Fruit fly (Drosophila melanogaster) whole organism, embryonic: ENCODE results near the gene CG10481.
A peak's percentile ranks its signal among the peaks of the same experiment; 100 is the strongest.

ENCODE experiments used
- C15 ChIP-seq: fragments of 200-800 bp; sonication (Bioruptor generic); IDR thresholded peaks from 3 replicates; pipeline ENCODE4 v1.3.6; 2022; ENCODE audit warnings: missing biosample characterization, missing genetic modification characterization
- CG10565 ChIP-seq: fragments of 200-800 bp; sonication (Bioruptor generic); optimal IDR thresholded peaks from 3 replicates; lab custom pipeline; 2016; ENCODE audit warnings: missing biosample characterization, mild to moderate bottlenecking, missing genetic modification characterization
- CG11093 ChIP-seq: fragments of 200-800 bp; sonication (Bioruptor generic); IDR thresholded peaks from 3 replicates; pipeline ENCODE4 v1.3.6; 2022; ENCODE audit warnings: missing biosample characterization, missing genetic modification characterization
- CG11695 ChIP-seq: fragments of 200-800 bp; sonication (Bioruptor generic); IDR thresholded peaks from 3 replicates; pipeline ENCODE4 v1.3.6; 2022; ENCODE audit warnings: missing biosample characterization, missing genetic modification characterization
- CG11696 ChIP-seq: fragments of 200-800 bp; sonication (Bioruptor generic); IDR thresholded peaks from 2 replicates; pipeline ENCODE4 v1.3.6; 2022; ENCODE audit warnings: missing biosample characterization, missing genetic modification characterization
- CG12219 ChIP-seq: fragments of 200-800 bp; sonication (Bioruptor generic); optimal IDR thresholded peaks from 3 replicates; lab custom pipeline; 2018; ENCODE audit warnings: missing biosample characterization, mild to moderate bottlenecking, missing genetic modification characterization
- CG1602 ChIP-seq: fragments of 200-800 bp; sonication (Bioruptor generic); optimal IDR thresholded peaks from 3 replicates; lab custom pipeline; 2016; ENCODE audit warnings: missing biosample characterization, missing genetic modification characterization
- CG16813 ChIP-seq: fragments of 200-800 bp; sonication (Bioruptor generic); IDR thresholded peaks from 3 replicates; pipeline ENCODE4 v1.3.6; 2022; ENCODE audit warnings: missing biosample characterization, missing genetic modification characterization; ENCODE audit not compliant: partially characterized antibody
- CG16815 ChIP-seq: fragments of 200-800 bp; sonication (Bioruptor generic); optimal IDR thresholded peaks from 3 replicates; lab custom pipeline; 2017; ENCODE audit warnings: missing biosample characterization, mild to moderate bottlenecking, missing genetic modification characterization
- CG16863 ChIP-seq: fragments of 200-800 bp; sonication (Bioruptor generic); optimal IDR thresholded peaks from 3 replicates; lab custom pipeline; 2016; ENCODE audit warnings: missing biosample characterization, missing genetic modification characterization
- CG17359 ChIP-seq: fragments of 200-800 bp; sonication (Bioruptor generic); optimal IDR thresholded peaks from 3 replicates; lab custom pipeline; 2018; ENCODE audit warnings: missing biosample characterization, mild to moderate bottlenecking, missing genetic modification characterization, moderate library complexity
- CG18619 ChIP-seq: fragments of 200-800 bp; sonication (Bioruptor generic); optimal IDR thresholded peaks from 3 replicates; lab custom pipeline; 2017; ENCODE audit warnings: missing biosample characterization, mild to moderate bottlenecking, missing genetic modification characterization
- CG18764 ChIP-seq: fragments of 200-800 bp; sonication (Bioruptor generic); optimal IDR thresholded peaks from 3 replicates; lab custom pipeline; 2016; ENCODE audit warnings: missing biosample characterization, missing genetic modification characterization
- CG2202 ChIP-seq: fragments of 200-800 bp; sonication (Bioruptor generic); optimal IDR thresholded peaks from 2 replicates; lab custom pipeline; 2018; ENCODE audit warnings: missing biosample characterization, mild to moderate bottlenecking, missing genetic modification characterization
- CG2889 ChIP-seq: fragments of 200-800 bp; sonication (Bioruptor generic); IDR thresholded peaks from 3 replicates; pipeline ENCODE4 v1.3.6; 2022; ENCODE audit warnings: missing biosample characterization, missing genetic modification characterization
- CG31224 ChIP-seq: fragments of 200-800 bp; sonication (Bioruptor generic); IDR thresholded peaks from 2 replicates; pipeline ENCODE4 v1.3.6; 2022; ENCODE audit warnings: missing biosample characterization, missing genetic modification characterization
- CG31388 ChIP-seq: fragments of 200-800 bp; sonication (Bioruptor generic); optimal IDR thresholded peaks from 2 replicates; lab custom pipeline; 2016; ENCODE audit warnings: missing biosample characterization, missing genetic modification characterization
- CG3281 ChIP-seq: fragments of 200-800 bp; sonication (Bioruptor generic); optimal IDR thresholded peaks from 3 replicates; lab custom pipeline; 2017; ENCODE audit warnings: missing biosample characterization, mild to moderate bottlenecking, missing genetic modification characterization
- CG6175 ChIP-seq: fragments of 200-800 bp; sonication (Bioruptor generic); IDR thresholded peaks from 3 replicates; pipeline ENCODE4 v1.3.6; 2022; ENCODE audit warnings: missing biosample characterization, missing genetic modification characterization
- CG7928 ChIP-seq: fragments of 200-800 bp; sonication (Bioruptor generic); optimal IDR thresholded peaks from 2 replicates; lab custom pipeline; 2017; ENCODE audit warnings: missing biosample characterization, mild to moderate bottlenecking, missing genetic modification characterization
- CG9817 ChIP-seq: fragments of 200-800 bp; sonication (Bioruptor generic); optimal IDR thresholded peaks from 2 replicates; lab custom pipeline; 2018; ENCODE audit warnings: missing biosample characterization, mild to moderate bottlenecking, missing genetic modification characterization, moderate library complexity
- D19A ChIP-seq: fragments of 200-800 bp; optimal IDR thresholded peaks from 3 replicates; lab custom pipeline; 2019; ENCODE audit warnings: missing biosample characterization, mild to moderate bottlenecking, missing genetic modification characterization, moderate library complexity
- D19B ChIP-seq: fragments of 200-800 bp; sonication (Bioruptor generic); optimal IDR thresholded peaks from 2 replicates; lab custom pipeline; 2017; ENCODE audit warnings: missing biosample characterization, mild to moderate bottlenecking, missing genetic modification characterization
- Dip3 ChIP-seq: fragments of 200-800 bp; sonication (Bioruptor generic); optimal IDR thresholded peaks from 3 replicates; lab custom pipeline; 2016; ENCODE audit warnings: missing biosample characterization, missing genetic modification characterization
- Gug ChIP-seq: fragments of 200-800 bp; sonication (Bioruptor generic); IDR thresholded peaks from 4 replicates; pipeline ENCODE4 v1.3.6; 2022; ENCODE audit warnings: missing biosample characterization, missing genetic modification characterization
- Lim3 ChIP-seq: fragments of 200-800 bp; sonication (Bioruptor generic); IDR thresholded peaks from 2 replicates; pipeline ENCODE4 v1.3.6; 2022; ENCODE audit warnings: missing biosample characterization, missing genetic modification characterization
- Nf-YC ChIP-seq: fragments of 200-800 bp; optimal IDR thresholded peaks from 3 replicates; lab custom pipeline; 2019; ENCODE audit warnings: missing biosample characterization, mild to moderate bottlenecking, missing genetic modification characterization, moderate library complexity
- Ssrp ChIP-seq: fragments of 200-800 bp; sonication (Bioruptor generic); optimal IDR thresholded peaks from 2 replicates; lab custom pipeline; 2018; ENCODE audit warnings: missing biosample characterization, mild to moderate bottlenecking, missing genetic modification characterization, moderate library complexity
- ab ChIP-seq: fragments of 200-800 bp; sonication (Bioruptor generic); optimal IDR thresholded peaks from 2 replicates; lab custom pipeline; 2016; ENCODE audit warnings: missing biosample characterization, missing genetic modification characterization
- disco-r ChIP-seq: fragments of 200-800 bp; sonication (Bioruptor generic); optimal IDR thresholded peaks from 2 replicates; lab custom pipeline; 2016; ENCODE audit warnings: missing biosample characterization, missing genetic modification characterization
- dysf ChIP-seq: fragments of 200-800 bp; sonication (Bioruptor generic); IDR thresholded peaks from 3 replicates; pipeline ENCODE4 v1.3.6; 2022; ENCODE audit warnings: missing biosample characterization, missing genetic modification characterization
- emc ChIP-seq: fragments of 200-800 bp; sonication (Bioruptor generic); optimal IDR thresholded peaks from 2 replicates; lab custom pipeline; 2016; ENCODE audit warnings: missing biosample characterization, missing genetic modification characterization
- eve ChIP-seq, 2 experiments: fragments of >200 bp; optimal IDR thresholded peaks; 2 replicates each; lab custom pipeline; 2017; ENCODE audit warnings: missing biosample characterization in 2 of 2, missing genetic modification characterization in 2 of 2
- grn ChIP-seq: fragments of 200-800 bp; sonication (Bioruptor generic); optimal IDR thresholded peaks from 3 replicates; lab custom pipeline; 2017; ENCODE audit warnings: missing biosample characterization, missing genetic modification characterization
- her ChIP-seq: fragments of 200-800 bp; sonication (Bioruptor generic); optimal IDR thresholded peaks from 2 replicates; lab custom pipeline; 2016; ENCODE audit warnings: missing biosample characterization, missing genetic modification characterization
- kay ChIP-seq: fragments of 200-800 bp; sonication (Bioruptor generic); optimal IDR thresholded peaks from 2 replicates; lab custom pipeline; 2016; ENCODE audit warnings: missing biosample characterization, missing genetic modification characterization
- luna ChIP-seq: fragments of 200-800 bp; sonication (Bioruptor generic); optimal IDR thresholded peaks from 2 replicates; lab custom pipeline; 2016; ENCODE audit warnings: missing biosample characterization, missing genetic modification characterization
- mld ChIP-seq: fragments of 200-800 bp; sonication (Bioruptor generic); IDR thresholded peaks from 3 replicates; pipeline ENCODE4 v1.3.6; 2022; ENCODE audit warnings: missing biosample characterization, missing genetic modification characterization; ENCODE audit not compliant: partially characterized antibody
- pfk ChIP-seq: fragments of 200-800 bp; sonication (Bioruptor generic); optimal IDR thresholded peaks from 2 replicates; lab custom pipeline; 2018; ENCODE audit warnings: missing biosample characterization, mild to moderate bottlenecking, missing genetic modification characterization, moderate library complexity
- ranshi ChIP-seq: fragments of 200-800 bp; sonication (Bioruptor generic); IDR thresholded peaks from 2 replicates; pipeline ENCODE4 v1.3.6; 2022; ENCODE audit warnings: missing biosample characterization, missing genetic modification characterization
- sna ChIP-seq: fragments of 200-800 bp; sonication (Bioruptor generic); IDR thresholded peaks from 2 replicates; pipeline ENCODE4 v1.3.6; 2022; ENCODE audit warnings: missing biosample characterization, missing genetic modification characterization; ENCODE audit not compliant: partially characterized antibody
- so ChIP-seq: fragments of 200-800 bp; sonication (Bioruptor generic); IDR thresholded peaks from 3 replicates; pipeline ENCODE4 v1.3.6; 2022; ENCODE audit warnings: missing biosample characterization, missing genetic modification characterization
- sqz ChIP-seq: fragments of 200-800 bp; sonication (Bioruptor generic); optimal IDR thresholded peaks from 3 replicates; lab custom pipeline; 2018; ENCODE audit warnings: missing biosample characterization, mild to moderate bottlenecking, missing genetic modification characterization
- stc ChIP-seq: fragments of 200-800 bp; sonication (Bioruptor generic); IDR thresholded peaks from 2 replicates; pipeline ENCODE4 v1.3.6; 2022; ENCODE audit warnings: missing biosample characterization, missing genetic modification characterization
- tgo ChIP-seq: fragments of 200-800 bp; sonication (Bioruptor generic); IDR thresholded peaks from 3 replicates; pipeline ENCODE4 v1.3.6; 2022; ENCODE audit warnings: missing biosample characterization, missing genetic modification characterization
- tna ChIP-seq: fragments of 200-800 bp; sonication (Bioruptor generic); IDR thresholded peaks from 2 replicates; pipeline ENCODE4 v1.3.6; 2022; ENCODE audit warnings: missing biosample characterization, missing genetic modification characterization; ENCODE audit not compliant: partially characterized antibody
- trem ChIP-seq: fragments of 200-800 bp; optimal IDR thresholded peaks from 3 replicates; lab custom pipeline; 2019; ENCODE audit warnings: missing biosample characterization, mild to moderate bottlenecking, missing genetic modification characterization, moderate library complexity
- unc-4 ChIP-seq: fragments of 200-800 bp; sonication (Bioruptor generic); IDR thresholded peaks from 2 replicates; pipeline ENCODE4 v1.3.6; 2022; ENCODE audit warnings: missing biosample characterization, missing genetic modification characterization; ENCODE audit not compliant: partially characterized antibody
- usp ChIP-seq: fragments of >200 bp; optimal IDR thresholded peaks from 2 replicates; lab custom pipeline; 2017; ENCODE audit warnings: missing biosample characterization, missing genetic modification characterization
- zen ChIP-seq: fragments of 200-800 bp; sonication (Bioruptor generic); optimal IDR thresholded peaks from 3 replicates; lab custom pipeline; 2018; ENCODE audit warnings: missing biosample characterization, mild to moderate bottlenecking, missing genetic modification characterization, moderate library complexity

CG10481 gene

dm6 chr2L:19895526-19896185, 3.3 kb upstream of the CG10481 start (continued):
- peak; percentile 70 for TF ChIP-seq zen (tag; lab: Kevin White, UChicago)
- TF ChIP-seq D19B (GFP tag; lab: Kevin White, UChicago) = peak; percentile 31
- peak; percentile 77; the same call in 2 of the 3 replicates for TF ChIP-seq CG11695 (GFP tag; lab: Robert Waterston, UW)
- peak; percentile 75 for TF ChIP-seq sqz (GFP tag; lab: Kevin White, UChicago)
- TF ChIP-seq CG31388 = peak; percentile 11
- peak; percentile 80 for TF ChIP-seq D19A
- TF ChIP-seq stc (GFP tag; lab: Robert Waterston, UW) = peak; percentile 64; the same call in 1 of the 2 replicates
- TF ChIP-seq kay = peak; percentile 56
- TF ChIP-seq dysf (GFP tag; lab: Robert Waterston, UW) = peak; percentile 60; the same call in 2 of the 3 replicates
- no peak for TF ChIP-seq luna (GFP tag; lab: Kevin White, UChicago)
- TF ChIP-seq tgo = peak; percentile 41; the same call in 2 of the 3 replicates
- TF ChIP-seq C15 = no peak
- no peak for TF ChIP-seq disco-r (GFP tag; lab: Kevin White, UChicago)
- TF ChIP-seq usp (GFP tag; lab: Kevin White, UChicago) = no peak
- no peak for TF ChIP-seq CG2889 (GFP tag; lab: Robert Waterston, UW)
- no peak for TF ChIP-seq CG6175 (GFP tag; lab: Robert Waterston, UW)
- no peak for TF ChIP-seq emc (GFP tag; lab: Kevin White, UChicago)
- no peak for TF ChIP-seq CG16813 (GFP tag; lab: Robert Waterston, UW)
- TF ChIP-seq CG2202 (tag; lab: Kevin White, UChicago) = peak; percentile 53
- TF ChIP-seq CG10565 (GFP tag; lab: Kevin White, UChicago) = no peak
- no peak for TF ChIP-seq tna (GFP tag; lab: Robert Waterston, UW)
- no peak for TF ChIP-seq her (GFP tag; lab: Kevin White, UChicago)
- TF ChIP-seq mld (GFP tag; lab: Robert Waterston, UW) = no peak
- TF ChIP-seq Lim3 = no peak
- peak; percentile 50 for TF ChIP-seq CG18764 (GFP tag; lab: Kevin White, UChicago)
- TF ChIP-seq CG31224 = 0 out of 2 replicates have a peak, but pooled peaks have one; percentile 16
- TF ChIP-seq trem (tag; lab: Kevin White, UChicago) = peak; percentile 67
- TF ChIP-seq eve (GFP tag; optimal IDR thresholded peaks at IDR 0.05; lab: Kevin White, UChicago) = peak in 1 of 2 experiments; percentile 82
- TF ChIP-seq Gug (GFP tag; lab: Robert Waterston, UW) = no peak
- TF ChIP-seq CG16863 = no peak
- peak; percentile 23 for TF ChIP-seq CG9817
- peak; percentile 56 for TF ChIP-seq CG16815 (GFP tag; lab: Kevin White, UChicago)
- no peak for TF ChIP-seq pfk (GFP tag; lab: Kevin White, UChicago)
- no peak for TF ChIP-seq CG7928 (GFP tag; lab: Kevin White, UChicago)
- TF ChIP-seq sna (GFP tag; lab: Robert Waterston, UW) = no peak
- TF ChIP-seq CG11696 (GFP tag; lab: Robert Waterston, UW) = 0 out of 2 replicates have a peak, but pooled peaks have one; percentile 48
- TF ChIP-seq CG12219 (GFP tag; lab: Kevin White, UChicago) = peak; percentile 46
- TF ChIP-seq CG3281 (GFP tag; lab: Kevin White, UChicago) = peak; percentile 67
- no peak for TF ChIP-seq CG11093
- peak; percentile 68; the same call in 1 of the 3 replicates for TF ChIP-seq so (GFP tag; lab: Robert Waterston, UW)
- peak; percentile 78 for TF ChIP-seq CG17359 (tag; lab: Kevin White, UChicago)
- peak; percentile 69 for TF ChIP-seq CG18619 (GFP tag; lab: Kevin White, UChicago)
- TF ChIP-seq unc-4 = no peak
- TF ChIP-seq Nf-YC = peak; percentile 62
- TF ChIP-seq grn (GFP tag; lab: Kevin White, UChicago) = peak; percentile 74
- peak; percentile 77 for TF ChIP-seq CG1602 (GFP tag; lab: Kevin White, UChicago)
- TF ChIP-seq ranshi (GFP tag; lab: Robert Waterston, UW) = no peak; the same call in 1 of the 2 replicates
- peak; percentile 88 for TF ChIP-seq Ssrp (tag; lab: Kevin White, UChicago)
- TF ChIP-seq Dip3 (GFP tag; lab: Kevin White, UChicago) = no peak
- no peak for TF ChIP-seq ab
